Worm (Caenorhabditis elegans) whole organism, L1 larva: ENCODE measurements around the gene timm-17B.2.

Experiments
- C34B4.2 ChIP-seq: sonication (generic microtip); optimal IDR thresholded peaks from 2 replicates; lab custom pipeline; 2017; ENCODE audit warnings: mild to moderate bottlenecking, missing genetic modification characterization, missing compliant biosample characterization
- egl-27 ChIP-seq, 2 experiments: fragments of 150-350 bp in 1 of 2; sonication (generic microtip); optimal IDR thresholded peaks; 3 replicates each; lab custom pipeline; 2017 to 2018; ENCODE audit warnings: missing biosample characterization in 2 of 2, missing genetic modification characterization in 2 of 2, missing genetic modification reagents in 2 of 2
- lir-3 ChIP-seq: sonication (generic microtip); optimal IDR thresholded peaks from 2 replicates; lab custom pipeline; 2016; ENCODE audit warnings: mild to moderate bottlenecking, missing genetic modification characterization, moderate library complexity, missing compliant biosample characterization; ENCODE audit not compliant: poor library complexity
- skn-1 ChIP-seq: fragments of 150-350 bp; optimal IDR thresholded peaks from 2 replicates; lab custom pipeline; 2014; ENCODE audit warnings: missing biosample characterization, missing genetic modification characterization
- unc-62 ChIP-seq: fragments of 150-350 bp; optimal IDR thresholded peaks from 2 replicates; lab custom pipeline; 2014; ENCODE audit warnings: missing biosample characterization, missing genetic modification reagents, missing genetic modification characterization
- unc-86 ChIP-seq: sonication (generic microtip); optimal IDR thresholded peaks from 2 replicates; lab custom pipeline; 2016; ENCODE audit warnings: missing genetic modification characterization, missing compliant biosample characterization
- ztf-11 ChIP-seq, 2 experiments: sonication (generic microtip); optimal IDR thresholded peaks; 2 replicates each; lab custom pipeline; 2016 to 2017; ENCODE audit warnings: missing genetic modification characterization in 2 of 2, missing biosample characterization in 1 of 2, missing compliant biosample characterization in 1 of 2

DNA sequence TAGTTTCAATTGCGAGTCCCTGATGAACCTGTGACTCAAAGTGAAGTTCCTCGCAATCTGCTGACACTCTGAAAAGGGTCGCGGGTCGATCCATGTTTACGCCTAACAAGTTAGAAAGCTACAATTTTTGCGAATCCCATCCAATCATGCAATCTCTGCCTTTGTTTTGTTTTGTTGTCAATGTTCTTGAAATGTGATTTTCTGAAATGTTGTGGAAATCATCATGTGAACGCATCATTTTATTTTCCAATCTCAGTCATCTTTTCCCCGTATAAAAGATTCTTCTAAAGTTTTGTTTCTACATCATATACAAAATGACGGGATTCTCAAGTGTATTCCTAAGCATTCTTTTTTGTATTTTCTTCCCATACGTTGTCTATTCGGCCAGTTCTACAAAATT is 48.4 kb upstream of the timm-17B.2 start, which contains the start of gene F17E9.4:
- TF ChIP-seq unc-62 (GFP tag; lab: Kevin White, UChicago) (no peak), skn-1 (tag; lab: Kevin White, UChicago) (no peak), C34B4.2 (tag; lab: Kevin White, UChicago) (no peak), egl-27 (tag; optimal IDR thresholded peaks at IDR 0.05; lab: Kevin White, UChicago) (no peak), ztf-11 (tag; optimal IDR thresholded peaks at IDR 0.05; lab: Kevin White, UChicago) (no peak), unc-86 (no peak), lir-3 (no peak)
